Worm (Caenorhabditis elegans) whole organism, L4 larva: ENCODE measurements around the gene acbp-3.

Source experiments
- R02D3.7 ChIP-seq: fragments of 150-350 bp; sonication (generic microtip); optimal IDR thresholded peaks from 3 replicates; lab custom pipeline; 2014; ENCODE audit warnings: missing biosample characterization, missing genetic modification characterization
- ceh-20 ChIP-seq: fragments of 200-800 bp; sonication (Bioruptor generic); IDR thresholded peaks from 2 replicates; pipeline ENCODE4 v1.3.6; 2022; ENCODE audit warnings: missing genetic modification reagents, missing genetic modification characterization, missing compliant biosample characterization
- mdl-1 ChIP-seq, 2 experiments: fragments of 150-350 bp in 1 of 2; sonication (generic microtip) in 1 of 2; optimal IDR thresholded peaks; 2 replicates each; lab custom pipeline; 2014 to 2017; ENCODE audit warnings: missing biosample characterization in 2 of 2, missing genetic modification characterization in 2 of 2
- mxl-3 ChIP-seq: fragments of 200-800 bp; sonication (Bioruptor generic); optimal IDR thresholded peaks from 2 replicates; lab custom pipeline; 2018; ENCODE audit warnings: mild to moderate bottlenecking, missing genetic modification characterization, missing compliant biosample characterization
- zag-1 ChIP-seq: fragments of 150-350 bp; optimal IDR thresholded peaks from 2 replicates; lab custom pipeline; 2014; ENCODE audit warnings: missing biosample characterization, missing genetic modification characterization
- ztf-11 ChIP-seq: fragments of 150-350 bp; optimal IDR thresholded peaks from 2 replicates; lab custom pipeline; 2014; ENCODE audit warnings: missing biosample characterization, missing genetic modification characterization

ce11 chrX:10909661-10910060, 6.6 kb downstream of the acbp-3 start:
- no peak for TF ChIP-seq R02D3.7 (tag; lab: Kevin White, UChicago)
- TF ChIP-seq zag-1 (tag; lab: Kevin White, UChicago) = no peak
- TF ChIP-seq ztf-11 (tag; lab: Kevin White, UChicago) = no peak
- no peak for TF ChIP-seq mxl-3 (GFP tag; lab: Kevin White, UChicago)
- no peak for TF ChIP-seq mdl-1 (tag; optimal IDR thresholded peaks at IDR 0.05; lab: Kevin White, UChicago)
- TF ChIP-seq ceh-20 (GFP tag; lab: Robert Waterston, UW) = no peak
